Fruit fly (Drosophila melanogaster): ENCODE data around the gene Rpn3.

Rpn3 gene

dm6 chr2L:19009130-19009529 is 42.5 kb upstream of the Rpn3 start, which contains the start of gene RpL30 (continued):
- TF ChIP-seq Neu2 (GFP tag; optimal IDR thresholded peaks at IDR 0.05; ENCODE audit: borderline replicate concordance) (peak; percentile 58), Hr39 (optimal IDR thresholded peaks at IDR 0.05) (no peak), CG11085 (GFP tag; IDR thresholded peaks at IDR 0.05) (peak; percentile 73; the same call in 1 of the 2 replicates), sob (GFP tag; IDR thresholded peaks at IDR 0.05) (peak; percentile 93), ap (GFP tag; IDR thresholded peaks at IDR 0.05) (peak; percentile 61; the same call in 1 of the 2 replicates), HLH3B (GFP tag; IDR thresholded peaks at IDR 0.05) (peak; percentile 80), pros (GFP tag; optimal IDR thresholded peaks at IDR 0.05) (peak; percentile 31), Xrp1 (GFP tag; IDR thresholded peaks at IDR 0.05) (peak; percentile 11), sisA (GFP tag; IDR thresholded peaks at IDR 0.05) (peak; percentile 56), Adf1 (GFP tag; IDR thresholded peaks at IDR 0.05) (peak; percentile 72), pho (GFP tag; optimal IDR thresholded peaks at IDR 0.05) (peak; percentile 89), CG2889 (GFP tag; IDR thresholded peaks at IDR 0.05) (peak; percentile 63; the same call in 1 of the 3 replicates), yki (optimal IDR thresholded peaks at IDR 0.05) (no peak), gsb (GFP tag; IDR thresholded peaks at IDR 0.05) (peak; percentile 74), CG14441 (GFP tag; IDR thresholded peaks at IDR 0.05) (peak; percentile 64), scrt (GFP tag; optimal IDR thresholded peaks at IDR 0.05) (peak; percentile 92), Asciz (GFP tag; optimal IDR thresholded peaks at IDR 0.05) (peak; percentile 90), D19A (tag; optimal IDR thresholded peaks at IDR 0.05) (peak; percentile 45), Hey (tag; optimal IDR thresholded peaks at IDR 0.05) (peak; percentile 84), shn (GFP tag; optimal IDR thresholded peaks at IDR 0.05) (peak; percentile 87), zen2 (GFP tag; IDR thresholded peaks at IDR 0.05; ENCODE audit: partially characterized antibody) (no peak), Med (GFP tag) (peak; percentile 99), tx (GFP tag; optimal IDR thresholded peaks at IDR 0.05) (peak; percentile 74), Ravus (GFP tag; IDR thresholded peaks at IDR 0.05) (no peak), vnd (GFP tag; IDR thresholded peaks at IDR 0.05; ENCODE audit: partially characterized antibody) (no peak), Atf-2 (GFP tag; optimal IDR thresholded peaks at IDR 0.05) (peak; percentile 66), bowl (GFP tag; IDR thresholded peaks at IDR 0.05) (peak; percentile 71), Gug (GFP tag; IDR thresholded peaks at IDR 0.05) (peak; percentile 49; the same call in 3 of the 4 replicates), CG15514 (GFP tag; optimal IDR thresholded peaks at IDR 0.05) (peak; percentile 96), Side (GFP tag; optimal IDR thresholded peaks at IDR 0.05) (peak; percentile 93), CG6175 (GFP tag; IDR thresholded peaks at IDR 0.05) (peak; percentile 82; the same call in 2 of the 3 replicates), unc-4 (GFP tag; IDR thresholded peaks at IDR 0.05; ENCODE audit: partially characterized antibody) (peak; percentile 68), CG1603 (tag; optimal IDR thresholded peaks at IDR 0.05) (peak; percentile 97), CG18011 (GFP tag; optimal IDR thresholded peaks at IDR 0.05) (peak; percentile 83), Pdp1 (GFP tag; optimal IDR thresholded peaks at IDR 0.05) (peak; percentile 70 to 92), hkb (optimal IDR thresholded peaks at IDR 0.05) (peak; percentile 63), hkb (GFP tag; IDR thresholded peaks at IDR 0.05) (peak; percentile 93), CG7372 (GFP tag; IDR thresholded peaks at IDR 0.05) (peak; percentile 43; the same call in 1 of the 2 replicates), CG13296 (GFP tag; optimal IDR thresholded peaks at IDR 0.05) (peak; percentile 94), CG17385 (GFP tag; optimal IDR thresholded peaks at IDR 0.05) (peak; percentile 99), kah (GFP tag; optimal IDR thresholded peaks at IDR 0.05) (peak; percentile 88), Sox100B (GFP tag; optimal IDR thresholded peaks at IDR 0.05) (peak; percentile 75), BtbVII (GFP tag; optimal IDR thresholded peaks at IDR 0.05) (peak; percentile 95), cwo (GFP tag; optimal IDR thresholded peaks at IDR 0.05) (peak; percentile 79), sug (tag; optimal IDR thresholded peaks at IDR 0.05) (peak; percentile 89), Hsf (GFP tag; optimal IDR thresholded peaks at IDR 0.05) (peak; percentile 88), eyg (GFP tag; optimal IDR thresholded peaks at IDR 0.05) (peak; percentile 86), stwl (tag; optimal IDR thresholded peaks at IDR 0.05) (peak; percentile 78), Sry-δ (GFP tag; optimal IDR thresholded peaks at IDR 0.05) (peak; percentile 82), Trl (optimal IDR thresholded peaks at IDR 0.05) (peak in 1 of 2 experiments; percentile 12), Trl (GFP tag; optimal IDR thresholded peaks at IDR 0.05) (peak; percentile 94), CG10431 (GFP tag; optimal IDR thresholded peaks at IDR 0.05) (peak; percentile 94)
